Worm (Caenorhabditis elegans) whole organism, L2 larva: Measurements from ENCODE around the gene nspg-13.

Source experiments
- ceh-82 ChIP-seq: fragments of 150-350 bp; optimal IDR thresholded peaks from 2 replicates; lab custom pipeline; 2014; ENCODE audit warnings: missing biosample characterization, missing genetic modification characterization
- nhr-11 ChIP-seq: fragments of 150-350 bp; optimal IDR thresholded peaks from 2 replicates; lab custom pipeline; 2014; ENCODE audit warnings: missing biosample characterization, missing genetic modification characterization
- nhr-6 ChIP-seq: fragments of 150-350 bp; optimal IDR thresholded peaks from 2 replicates; lab custom pipeline; 2014; ENCODE audit warnings: missing biosample characterization, missing genetic modification characterization
- snpc-4 ChIP-seq: fragments of 150-350 bp; optimal IDR thresholded peaks from 2 replicates; lab custom pipeline; 2014; ENCODE audit warnings: missing biosample characterization, missing genetic modification characterization
- zag-1 ChIP-seq: fragments of 150-350 bp; optimal IDR thresholded peaks from 2 replicates; lab custom pipeline; 2014; ENCODE audit warnings: missing biosample characterization, missing genetic modification characterization

- TF ChIP-seq ceh-82 (tag; lab: Kevin White, UChicago) (no peak), snpc-4 (no peak), nhr-11 (tag; lab: Kevin White, UChicago) (no peak), zag-1 (tag; lab: Kevin White, UChicago) (no peak), nhr-6 (no peak)
These were observed 16.7 kb upstream of the nspg-13 start for ce11 chrX:5238246-5238645.
